Worm (Caenorhabditis elegans): Measurements from ENCODE around the gene col-174.

ce11 chrX:7502807-7503206 is 43.8 kb upstream of the col-174 start, which contains the start of gene F48E3.6:
- TF ChIP-seq lim-6 (tag; optimal IDR thresholded peaks at IDR 0.05): no peak
- no peak for TF ChIP-seq pha-2 (tag; optimal IDR thresholded peaks at IDR 0.05)
- TF ChIP-seq elt-4 (tag; optimal IDR thresholded peaks at IDR 0.05): no peak
- TF ChIP-seq ama-1 (optimal IDR thresholded peaks at IDR 0.05): no peak
